Worm (Caenorhabditis elegans) whole organism, young adult: Measurements from ENCODE around the gene F23B2.10.

ENCODE experiments used
- C17E4.6 ChIP-seq: fragments of 200-800 bp; sonication (Bioruptor generic); IDR thresholded peaks from 2 replicates; pipeline ENCODE4 v1.3.6; 2022; ENCODE audit warnings: missing genetic modification reagents, missing genetic modification characterization, missing compliant biosample characterization
- D2030.7 ChIP-seq: fragments of 200-800 bp; sonication (Bioruptor generic); IDR thresholded peaks from 2 replicates; pipeline ENCODE4 v1.3.6; 2022; ENCODE audit warnings: missing genetic modification reagents, missing genetic modification characterization, missing compliant biosample characterization
- F33H1.4 ChIP-seq: fragments of 200-800 bp; sonication (Bioruptor generic); IDR thresholded peaks from 2 replicates; pipeline ENCODE4 v1.3.6; 2022; ENCODE audit warnings: missing genetic modification reagents, missing genetic modification characterization, missing compliant biosample characterization
- F52B5.7 ChIP-seq: sonication (generic microtip); optimal IDR thresholded peaks from 2 replicates; lab custom pipeline; 2016; ENCODE audit warnings: mild to moderate bottlenecking, missing genetic modification characterization, missing compliant biosample characterization
- F55B11.4 ChIP-seq: sonication (generic microtip); optimal IDR thresholded peaks from 2 replicates; lab custom pipeline; 2016; ENCODE audit warnings: missing compliant biosample characterization, missing genetic modification characterization, borderline replicate concordance; ENCODE audit not compliant: insufficient read depth
- F57A8.1 ChIP-seq: fragments of 200-800 bp; sonication (Bioruptor generic); optimal IDR thresholded peaks from 2 replicates; lab custom pipeline; 2018; ENCODE audit warnings: mild to moderate bottlenecking, missing genetic modification characterization, moderate library complexity, missing compliant biosample characterization
- F57C9.4 ChIP-seq: sonication (generic microtip); optimal IDR thresholded peaks from 2 replicates; lab custom pipeline; 2017; ENCODE audit warnings: mild to moderate bottlenecking, missing genetic modification characterization, missing compliant biosample characterization
- Y56A3A.18 ChIP-seq: fragments of 200-800 bp; sonication (Bioruptor generic); IDR thresholded peaks from 2 replicates; pipeline ENCODE4 v1.3.6; 2022; ENCODE audit warnings: missing genetic modification reagents, missing genetic modification characterization, missing compliant biosample characterization
- Y95B8A.8 ChIP-seq: fragments of 200-800 bp; sonication (Bioruptor generic); IDR thresholded peaks from 2 replicates; pipeline ENCODE4 v1.3.6; 2022; ENCODE audit warnings: missing genetic modification reagents, missing genetic modification characterization, missing compliant biosample characterization
- atf-7 ChIP-seq: sonication (generic microtip); optimal IDR thresholded peaks from 2 replicates; lab custom pipeline; 2017; ENCODE audit warnings: mild to moderate bottlenecking, missing genetic modification characterization, missing compliant biosample characterization
- attf-3 ChIP-seq: fragments of 200-800 bp; sonication (Bioruptor generic); conservative IDR thresholded peaks from 2 replicates; pipeline ENCODE4 v1.3.6; 2022; ENCODE audit warnings: missing genetic modification reagents, missing genetic modification characterization, missing compliant biosample characterization
- attf-5 ChIP-seq: fragments of 200-800 bp; sonication (Bioruptor generic); optimal IDR thresholded peaks from 2 replicates; lab custom pipeline; 2018; ENCODE audit warnings: mild to moderate bottlenecking, missing genetic modification characterization, missing compliant biosample characterization
- bed-2 ChIP-seq: fragments of 200-800 bp; sonication (Bioruptor generic); IDR thresholded peaks from 2 replicates; pipeline ENCODE4 v1.3.6; 2022; ENCODE audit warnings: missing genetic modification reagents, missing genetic modification characterization, missing compliant biosample characterization
- ccch-3 ChIP-seq: fragments of 200-800 bp; sonication (Bioruptor generic); optimal IDR thresholded peaks from 2 replicates; lab custom pipeline; 2018; ENCODE audit warnings: mild to moderate bottlenecking, missing genetic modification characterization, missing compliant biosample characterization
- ceh-100 ChIP-seq: fragments of 200-800 bp; sonication (Bioruptor generic); IDR thresholded peaks from 2 replicates; pipeline ENCODE4 v1.3.6; 2022; ENCODE audit warnings: missing genetic modification reagents, missing genetic modification characterization, missing compliant biosample characterization
- ceh-27 ChIP-seq: fragments of 200-800 bp; sonication (Bioruptor generic); optimal IDR thresholded peaks from 2 replicates; lab custom pipeline; 2018; ENCODE audit warnings: mild to moderate bottlenecking, missing genetic modification characterization, moderate library complexity, missing compliant biosample characterization
- ceh-40 ChIP-seq: fragments of 200-800 bp; sonication (Bioruptor generic); IDR thresholded peaks from 2 replicates; pipeline ENCODE4 v1.3.6; 2022; ENCODE audit warnings: missing genetic modification characterization, missing compliant biosample characterization
- ceh-79 ChIP-seq: sonication (generic microtip); optimal IDR thresholded peaks from 2 replicates; lab custom pipeline; 2017; ENCODE audit warnings: mild to moderate bottlenecking, missing genetic modification characterization, missing compliant biosample characterization
- chd-7 ChIP-seq: sonication (generic microtip); optimal IDR thresholded peaks from 2 replicates; lab custom pipeline; 2016; ENCODE audit warnings: mild to moderate bottlenecking, missing genetic modification characterization, moderate library complexity, missing compliant biosample characterization
- die-1 ChIP-seq: sonication (generic microtip); optimal IDR thresholded peaks from 2 replicates; lab custom pipeline; 2016; ENCODE audit warnings: missing genotype, mild to moderate bottlenecking, missing genetic modification characterization, missing compliant biosample characterization
- dpl-1 ChIP-seq: fragments of 150-350 bp; optimal IDR thresholded peaks from 2 replicates; lab custom pipeline; 2014; ENCODE audit warnings: missing biosample characterization, missing genetic modification reagents, missing genetic modification characterization
- efl-1 ChIP-seq: fragments of 150-350 bp; optimal IDR thresholded peaks from 2 replicates; lab custom pipeline; 2014; ENCODE audit warnings: missing biosample characterization, missing genetic modification reagents, missing genetic modification characterization
- egl-44 ChIP-seq: fragments of 200-800 bp; sonication (Bioruptor generic); IDR thresholded peaks from 2 replicates; pipeline ENCODE4 v1.3.6; 2022; ENCODE audit warnings: missing genetic modification reagents, missing genetic modification characterization, missing compliant biosample characterization
- egrh-3 ChIP-seq: fragments of 200-800 bp; sonication (Bioruptor generic); IDR thresholded peaks from 2 replicates; pipeline ENCODE4 v1.3.6; 2022; ENCODE audit warnings: missing genetic modification reagents, missing genetic modification characterization, missing compliant biosample characterization
- him-1 ChIP-seq: sonication (generic microtip); optimal IDR thresholded peaks from 2 replicates; lab custom pipeline; 2016; ENCODE audit warnings: missing genotype, missing genetic modification reagents, missing genetic modification characterization, missing compliant biosample characterization
- hlh-26 ChIP-seq: fragments of 200-800 bp; sonication (Bioruptor generic); conservative IDR thresholded peaks from 2 replicates; pipeline ENCODE4 v1.3.6; 2022; ENCODE audit warnings: missing genetic modification reagents, missing genetic modification characterization, missing compliant biosample characterization
- hmg-1.2 ChIP-seq: fragments of 200-800 bp; sonication (Bioruptor generic); IDR thresholded peaks from 2 replicates; pipeline ENCODE4 v1.3.6; 2022; ENCODE audit warnings: missing genetic modification reagents, missing genetic modification characterization, missing compliant biosample characterization
- hrde-1 ChIP-seq: sonication (generic microtip); optimal IDR thresholded peaks from 2 replicates; lab custom pipeline; 2016; ENCODE audit warnings: missing genetic modification characterization, mild to moderate bottlenecking, missing compliant biosample characterization, moderate library complexity, missing genotype, missing genetic modification reagents, borderline replicate concordance
- lag-1 ChIP-seq: fragments of 200-800 bp; sonication (Bioruptor generic); IDR thresholded peaks from 2 replicates; pipeline ENCODE4 v1.3.6; 2022; ENCODE audit warnings: missing genetic modification reagents, missing genetic modification characterization, missing compliant biosample characterization
- let-607 ChIP-seq, 2 experiments: fragments of 200-800 bp in 1 of 2; sonication (Bioruptor generic) in 1 of 2; sonication (generic microtip) in 1 of 2; optimal IDR thresholded peaks; 2 replicates each; lab custom pipeline; 2016 to 2018; ENCODE audit warnings: mild to moderate bottlenecking in 2 of 2, missing compliant biosample characterization in 2 of 2, missing genetic modification characterization in 2 of 2, moderate library complexity in 2 of 2, missing genotype in 1 of 2
- lin-40 ChIP-seq: sonication (generic microtip); optimal IDR thresholded peaks from 2 replicates; lab custom pipeline; 2016; ENCODE audit warnings: missing genetic modification characterization, mild to moderate bottlenecking, missing compliant biosample characterization, missing genotype, missing genetic modification reagents
- lin-54 ChIP-seq: fragments of 200-800 bp; sonication (Bioruptor generic); optimal IDR thresholded peaks from 2 replicates; lab custom pipeline; 2018; ENCODE audit warnings: mild to moderate bottlenecking, missing genetic modification characterization, missing compliant biosample characterization
- lir-1 ChIP-seq: fragments of 200-800 bp; sonication (Bioruptor generic); conservative IDR thresholded peaks from 2 replicates; pipeline ENCODE4 v1.3.6; 2022; ENCODE audit warnings: missing genetic modification reagents, missing genetic modification characterization, missing compliant biosample characterization
- lsy-27 ChIP-seq: sonication (generic microtip); optimal IDR thresholded peaks from 2 replicates; lab custom pipeline; 2017; ENCODE audit warnings: missing genetic modification characterization, mild to moderate bottlenecking, missing compliant biosample characterization, antibody characterized with exemption, missing genotype, borderline replicate concordance; ENCODE audit not compliant: insufficient read depth
- mxl-1 ChIP-seq: sonication (generic microtip); optimal IDR thresholded peaks from 2 replicates; lab custom pipeline; 2016; ENCODE audit warnings: missing genetic modification characterization, missing compliant biosample characterization
- nfya-1 ChIP-seq: sonication (generic microtip); optimal IDR thresholded peaks from 2 replicates; lab custom pipeline; 2017; ENCODE audit warnings: antibody characterized with exemption, missing compliant biosample characterization, missing genetic modification characterization, borderline replicate concordance; ENCODE audit not compliant: insufficient read depth
- nfyb-1 ChIP-seq: fragments of 200-800 bp; sonication (Bioruptor generic); IDR thresholded peaks from 2 replicates; pipeline ENCODE4 v1.3.6; 2022; ENCODE audit warnings: missing genetic modification reagents, missing genetic modification characterization, missing compliant biosample characterization
- nhr-179 ChIP-seq: sonication (generic microtip); optimal IDR thresholded peaks from 2 replicates; lab custom pipeline; 2016; ENCODE audit warnings: mild to moderate bottlenecking, missing genetic modification characterization, missing compliant biosample characterization
- nhr-27 ChIP-seq: fragments of 200-800 bp; sonication (Bioruptor generic); optimal IDR thresholded peaks from 2 replicates; lab custom pipeline; 2018; ENCODE audit warnings: mild to moderate bottlenecking, missing genetic modification characterization, moderate library complexity, missing compliant biosample characterization
- nhr-80 ChIP-seq: sonication (generic microtip); optimal IDR thresholded peaks from 2 replicates; lab custom pipeline; 2016; ENCODE audit warnings: missing genetic modification characterization, missing compliant biosample characterization
- pbrm-1 ChIP-seq: fragments of 200-800 bp; sonication (Bioruptor generic); IDR thresholded peaks from 2 replicates; pipeline ENCODE4 v1.3.6; 2022; ENCODE audit warnings: missing genetic modification reagents, missing genetic modification characterization, missing compliant biosample characterization
- rec-8 ChIP-seq, 2 experiments: sonication (generic microtip); optimal IDR thresholded peaks; 2 replicates each; lab custom pipeline; 2016; ENCODE audit warnings: mild to moderate bottlenecking in 2 of 2, missing genetic modification characterization in 2 of 2, missing genetic modification reagents in 2 of 2, missing genotype in 2 of 2, missing biosample characterization in 1 of 2, missing compliant biosample characterization in 1 of 2, moderate library complexity in 1 of 2
- somi-1 ChIP-seq: fragments of 200-800 bp; sonication (Bioruptor generic); optimal IDR thresholded peaks from 2 replicates; lab custom pipeline; 2018; ENCODE audit warnings: mild to moderate bottlenecking, missing genetic modification characterization, missing compliant biosample characterization
- tbx-9 ChIP-seq: sonication (generic microtip); optimal IDR thresholded peaks from 2 replicates; lab custom pipeline; 2016; ENCODE audit warnings: borderline replicate concordance, missing genetic modification characterization, inconsistent platforms, missing compliant biosample characterization
- unc-130 ChIP-seq: sonication (generic microtip); optimal IDR thresholded peaks from 2 replicates; lab custom pipeline; 2016; ENCODE audit warnings: missing genetic modification reagents, missing genetic modification characterization, missing compliant biosample characterization
- ztf-22 ChIP-seq: fragments of 200-800 bp; sonication (Bioruptor generic); optimal IDR thresholded peaks from 2 replicates; lab custom pipeline; 2018; ENCODE audit warnings: mild to moderate bottlenecking, missing genetic modification characterization, moderate library complexity, missing compliant biosample characterization
- ztf-28 ChIP-seq: fragments of 200-800 bp; sonication (Bioruptor generic); IDR thresholded peaks from 2 replicates; pipeline ENCODE4 v1.3.6; 2022; ENCODE audit warnings: missing genetic modification reagents, missing genetic modification characterization, missing compliant biosample characterization
- ztf-3 ChIP-seq: fragments of 200-800 bp; sonication (Bioruptor generic); optimal IDR thresholded peaks from 2 replicates; lab custom pipeline; 2018; ENCODE audit warnings: mild to moderate bottlenecking, missing genetic modification characterization, missing compliant biosample characterization

The F23B2.10 gene

DNA sequence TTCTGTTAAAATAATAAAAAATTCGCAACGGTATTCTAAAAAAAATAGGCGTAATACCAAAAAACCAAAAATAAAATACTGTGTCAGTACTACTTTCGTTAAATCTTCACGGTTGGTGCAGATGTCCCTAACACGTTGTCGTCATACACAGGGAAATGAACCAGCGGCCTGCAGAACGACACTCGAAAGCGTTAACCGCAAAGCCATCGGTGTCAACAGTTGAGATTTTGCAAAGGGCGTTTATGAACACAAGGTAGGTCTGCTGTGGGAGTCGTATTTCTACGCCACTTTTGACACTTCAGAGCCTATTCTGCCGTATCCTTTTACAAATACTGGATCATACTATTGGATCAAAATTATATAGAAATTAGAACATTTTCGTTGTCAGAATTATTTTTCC, 37.0 kb upstream of the F23B2.10 start (continued):
- TF ChIP-seq rec-8 (tag; optimal IDR thresholded peaks at IDR 0.05; lab: Kevin White, UChicago): peak; percentile 30 to 71
- no peak for TF ChIP-seq nhr-179 (tag; lab: Kevin White, UChicago)
- TF ChIP-seq atf-7 (tag; lab: Kevin White, UChicago): no peak
- TF ChIP-seq let-607 (tag; optimal IDR thresholded peaks at IDR 0.05; lab: Kevin White, UChicago): peak in 1 of 2 experiments; percentile 46
- no peak for TF ChIP-seq tbx-9 (tag; lab: Kevin White, UChicago)
- no peak for TF ChIP-seq Y95B8A.8 (GFP tag; lab: Robert Waterston, UW)
- TF ChIP-seq die-1 (tag; lab: Kevin White, UChicago): peak; percentile 84
- no peak; the same call in 1 of the 2 replicates for TF ChIP-seq egl-44
- no peak for TF ChIP-seq hlh-26 (GFP tag; lab: Robert Waterston, UW)
- no peak for TF ChIP-seq F57C9.4 (tag; lab: Kevin White, UChicago)
- no peak for TF ChIP-seq ztf-22
- TF ChIP-seq bed-2 (GFP tag; lab: Robert Waterston, UW): peak; percentile 67; the same call in 1 of the 2 replicates
- no peak for TF ChIP-seq somi-1 (GFP tag; lab: Kevin White, UChicago)
- no peak for TF ChIP-seq efl-1 (GFP tag; lab: Kevin White, UChicago)
- TF ChIP-seq D2030.7: 0 out of 2 replicates have a peak, but pooled peaks have one; percentile 59
- TF ChIP-seq nhr-27 (tag; lab: Kevin White, UChicago): no peak
- TF ChIP-seq C17E4.6 (GFP tag; lab: Robert Waterston, UW): no peak
- no peak for TF ChIP-seq lin-40 (tag; lab: Kevin White, UChicago)
- no peak for TF ChIP-seq F57A8.1
- TF ChIP-seq egrh-3: no peak
- TF ChIP-seq ceh-100 (GFP tag; lab: Robert Waterston, UW): no peak
- TF ChIP-seq ccch-3 (GFP tag; lab: Kevin White, UChicago): no peak
- no peak for TF ChIP-seq ceh-40 (GFP tag; lab: Robert Waterston, UW)
- TF ChIP-seq ceh-27 (GFP tag; lab: Kevin White, UChicago): peak; percentile 84
- TF ChIP-seq Y56A3A.18 (GFP tag; lab: Robert Waterston, UW): 0 out of 2 replicates have a peak, but pooled peaks have one; percentile 26
- TF ChIP-seq nfyb-1 (GFP tag; lab: Robert Waterston, UW): peak; percentile 87
- TF ChIP-seq F33H1.4 (GFP tag; lab: Robert Waterston, UW): peak; percentile 27; the same call in 1 of the 2 replicates
- TF ChIP-seq chd-7 (tag; lab: Kevin White, UChicago): no peak
- 0 out of 2 replicates have a peak, but pooled peaks have one; percentile 45 for TF ChIP-seq attf-3
- TF ChIP-seq hrde-1 (tag; lab: Kevin White, UChicago): no peak
- TF ChIP-seq nhr-80 (tag; lab: Kevin White, UChicago): no peak
- TF ChIP-seq dpl-1: peak; percentile 4
- TF ChIP-seq ztf-28 (GFP tag; lab: Robert Waterston, UW): 0 out of 2 replicates have a peak, but pooled peaks have one; percentile 62
- TF ChIP-seq nfya-1 (tag; lab: Kevin White, UChicago): no peak
- peak; percentile 79 for TF ChIP-seq mxl-1 (tag; lab: Kevin White, UChicago)
- peak; percentile 29 for TF ChIP-seq lsy-27
- no peak for TF ChIP-seq attf-5 (GFP tag; lab: Kevin White, UChicago)
- no peak for TF ChIP-seq ztf-3 (GFP tag; lab: Kevin White, UChicago)
- peak; percentile 89 for TF ChIP-seq him-1 (tag; lab: Kevin White, UChicago)
- TF ChIP-seq hmg-1.2 (GFP tag; lab: Robert Waterston, UW): peak; percentile 73
- no peak for TF ChIP-seq lin-54
- TF ChIP-seq F55B11.4 (tag; lab: Kevin White, UChicago): no peak
- no peak for TF ChIP-seq lag-1
- TF ChIP-seq pbrm-1: 0 out of 2 replicates have a peak, but pooled peaks have one; percentile 50
- TF ChIP-seq ceh-79 (tag; lab: Kevin White, UChicago): no peak
- no peak for TF ChIP-seq F52B5.7 (tag; lab: Kevin White, UChicago)
- TF ChIP-seq unc-130 (GFP tag; lab: Kevin White, UChicago): peak; percentile 48
- TF ChIP-seq lir-1 (GFP tag; lab: Robert Waterston, UW): no peak
